Worm (Caenorhabditis elegans) whole organism, midembryonic: ENCODE results near the gene E02C12.9.
A peak's percentile ranks its signal among the peaks of the same experiment; 100 is the strongest.

Source experiments
- T22C8.4 ChIP-seq: fragments of 200-800 bp; sonication (Bioruptor generic); IDR thresholded peaks from 2 replicates; pipeline ENCODE4 v1.3.6; 2022; ENCODE audit warnings: missing genetic modification characterization, missing compliant biosample characterization
- cog-1 ChIP-seq: sonication (generic microtip); optimal IDR thresholded peaks from 2 replicates; lab custom pipeline; 2016; ENCODE audit warnings: missing genetic modification characterization, missing compliant biosample characterization
- flt-1 ChIP-seq: fragments of 200-800 bp; sonication (Bioruptor generic); IDR thresholded peaks from 2 replicates; pipeline ENCODE4 v1.3.6; 2022; ENCODE audit warnings: missing genetic modification characterization, missing compliant biosample characterization
- klf-2 ChIP-seq: fragments of 200-800 bp; sonication (Bioruptor generic); conservative IDR thresholded peaks from 2 replicates; pipeline ENCODE4 v1.3.6; 2022; ENCODE audit warnings: missing genetic modification reagents, missing genetic modification characterization, missing compliant biosample characterization
- med-1 ChIP-seq: sonication (generic microtip); optimal IDR thresholded peaks from 2 replicates; lab custom pipeline; 2017; ENCODE audit warnings: missing genetic modification characterization, mild to moderate bottlenecking, missing compliant biosample characterization, antibody characterized with exemption, missing genetic modification reagents; ENCODE audit not compliant: insufficient read depth
- ref-1 ChIP-seq: fragments of 200-800 bp; sonication (Bioruptor generic); conservative IDR thresholded peaks from 2 replicates; pipeline ENCODE4 v1.3.6; 2022; ENCODE audit warnings: missing genetic modification reagents, missing genetic modification characterization, missing compliant biosample characterization
- tab-1 ChIP-seq: fragments of 200-800 bp; sonication (Bioruptor generic); IDR thresholded peaks from 2 replicates; pipeline ENCODE4 v1.3.6; 2022; ENCODE audit warnings: missing genetic modification characterization, missing compliant biosample characterization
- ztf-23 ChIP-seq: fragments of 200-800 bp; sonication (Bioruptor generic); IDR thresholded peaks from 2 replicates; pipeline ENCODE4 v1.3.6; 2022; ENCODE audit warnings: missing genetic modification reagents, missing genetic modification characterization, missing compliant biosample characterization
- ztf-29 ChIP-seq: fragments of 200-800 bp; sonication (Bioruptor generic); IDR thresholded peaks from 2 replicates; pipeline ENCODE4 v1.3.6; 2022; ENCODE audit warnings: missing genetic modification reagents, missing genetic modification characterization, missing compliant biosample characterization

E02C12.9 gene

DNA sequence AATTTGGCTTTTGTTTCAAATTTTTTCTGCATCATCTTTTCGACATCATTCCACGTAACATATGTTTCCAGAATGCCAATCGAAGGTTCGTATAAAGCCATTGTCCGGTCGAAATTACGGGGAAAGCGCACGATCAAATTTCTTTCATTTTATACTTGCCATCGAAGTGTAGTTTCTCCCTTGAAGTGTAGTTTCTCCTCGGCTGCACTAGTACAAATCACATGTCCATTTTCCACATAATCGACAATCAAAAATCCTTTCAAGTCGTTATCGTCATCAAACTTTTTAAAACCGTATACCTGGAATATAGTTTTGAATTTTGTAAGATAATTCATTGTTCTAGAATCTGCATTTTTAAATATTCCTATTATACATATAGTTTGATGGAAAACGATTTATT is at the start of gene E02C12.9:
TSS of gene E02C12.9 (minus strand) at position 101 of the 400 bp plus-strand sequence.
- TF ChIP-seq ref-1 (GFP tag; lab: Robert Waterston, UW) (no peak), ztf-29 (GFP tag; lab: Robert Waterston, UW) (no peak), flt-1 (GFP tag; lab: Robert Waterston, UW) (no peak), T22C8.4 (GFP tag; lab: Robert Waterston, UW) (no peak), klf-2 (no peak), cog-1 (tag; lab: Kevin White, UChicago) (no peak)

DNA sequence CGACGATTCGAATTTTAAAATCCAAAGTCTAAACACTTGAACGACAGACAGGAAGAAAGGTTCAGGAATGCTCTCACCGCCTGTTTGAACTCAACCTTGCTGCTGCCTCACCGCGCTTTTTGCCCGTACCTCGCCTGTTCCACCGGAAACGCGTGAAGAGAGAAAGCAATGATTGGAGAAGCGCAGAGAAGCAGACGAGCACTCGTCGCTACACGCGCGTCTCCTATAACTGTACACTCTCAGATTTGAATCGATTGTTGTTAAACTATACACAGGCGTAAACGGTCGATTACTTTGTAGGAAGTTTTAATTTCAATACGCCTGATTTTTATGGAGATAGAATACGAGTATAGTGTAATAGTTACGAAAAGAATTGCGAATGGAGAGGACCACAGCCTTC is 49.2 kb upstream of the E02C12.9 start:
- TF ChIP-seq cog-1 (tag; lab: Kevin White, UChicago) (peak; percentile 42), klf-2 (no peak)

DNA sequence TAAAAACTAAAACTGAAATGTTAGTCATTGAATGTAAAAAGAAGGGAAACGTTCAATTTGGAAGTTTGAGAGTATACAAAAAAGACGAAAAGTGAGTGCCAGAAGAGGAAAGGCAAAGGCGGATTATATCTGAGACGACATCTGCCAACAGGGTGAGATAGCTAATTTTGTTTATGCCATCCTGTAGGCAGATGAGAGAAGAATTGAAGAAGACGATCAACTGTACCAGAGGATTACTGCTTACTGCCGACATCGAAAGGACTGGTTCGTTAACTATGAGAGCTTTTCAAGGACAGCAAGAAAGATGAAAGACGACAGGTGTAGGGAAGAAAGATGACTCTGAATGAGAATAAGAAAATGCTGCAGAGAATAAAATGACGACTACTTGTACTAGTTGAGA is 48.3 kb upstream of the E02C12.9 start:
- no peak for TF ChIP-seq ztf-23
- TF ChIP-seq flt-1 (GFP tag; lab: Robert Waterston, UW), result no peak
- TF ChIP-seq klf-2, result no peak
- TF ChIP-seq med-1 (GFP tag; lab: Kevin White, UChicago), result no peak
- no peak for TF ChIP-seq ref-1 (GFP tag; lab: Robert Waterston, UW)
- TF ChIP-seq T22C8.4 (GFP tag; lab: Robert Waterston, UW), result no peak
- TF ChIP-seq cog-1 (tag; lab: Kevin White, UChicago), result no peak
- TF ChIP-seq tab-1 (GFP tag; lab: Robert Waterston, UW), result no peak
- TF ChIP-seq ztf-29 (GFP tag; lab: Robert Waterston, UW), result no peak

DNA sequence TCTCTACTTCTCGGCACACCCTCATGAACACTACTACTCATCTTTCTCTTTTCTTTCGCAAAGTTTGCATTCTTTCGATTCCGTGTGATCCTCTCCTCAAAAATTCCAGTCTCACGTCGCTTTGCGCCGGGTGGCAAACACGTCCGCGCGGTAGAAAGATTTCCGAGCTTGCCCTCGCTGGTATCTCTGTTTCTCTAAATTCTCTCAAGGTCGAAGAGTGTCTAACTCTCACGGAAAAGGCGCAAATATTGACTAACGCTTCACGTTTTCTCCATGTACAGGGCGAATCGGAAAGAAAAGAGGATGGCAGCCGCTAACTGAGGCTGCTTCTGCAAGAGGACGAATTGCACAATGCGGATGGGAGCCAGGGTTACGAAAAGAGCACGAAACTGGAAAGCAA is 47.5 kb upstream of the E02C12.9 start:
- TF ChIP-seq tab-1 (GFP tag; lab: Robert Waterston, UW) (no peak), klf-2 (0 out of 2 replicates have a peak, but pooled peaks have one; percentile 41), ztf-29 (GFP tag; lab: Robert Waterston, UW) (0 out of 2 replicates have a peak, but pooled peaks have one; percentile 51)

DNA sequence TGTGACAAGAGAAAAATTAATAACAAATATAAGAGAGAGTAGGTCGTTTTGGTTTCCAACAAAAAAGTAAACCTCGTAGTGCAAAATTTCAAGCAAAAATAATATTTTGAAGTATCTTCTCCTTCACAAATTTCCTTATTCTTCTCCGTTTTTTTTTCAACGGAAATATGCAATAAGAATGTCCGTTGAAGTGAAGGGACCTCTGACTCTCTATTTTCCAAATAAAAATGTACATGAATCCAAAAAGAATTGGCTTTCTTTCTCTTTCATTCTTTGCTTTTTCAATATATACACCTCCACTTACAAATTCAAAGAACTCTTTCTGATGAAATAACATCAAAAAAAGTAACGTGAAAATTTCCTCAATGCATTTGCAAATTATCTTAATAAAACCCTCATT is 41.3 kb upstream of the E02C12.9 start, which contains the start of gene F36D4.1:
TSS of gene F36D4.1 (plus strand) at position 301 of the 400 bp plus-strand sequence.
- TF ChIP-seq ztf-23, result no peak

DNA sequence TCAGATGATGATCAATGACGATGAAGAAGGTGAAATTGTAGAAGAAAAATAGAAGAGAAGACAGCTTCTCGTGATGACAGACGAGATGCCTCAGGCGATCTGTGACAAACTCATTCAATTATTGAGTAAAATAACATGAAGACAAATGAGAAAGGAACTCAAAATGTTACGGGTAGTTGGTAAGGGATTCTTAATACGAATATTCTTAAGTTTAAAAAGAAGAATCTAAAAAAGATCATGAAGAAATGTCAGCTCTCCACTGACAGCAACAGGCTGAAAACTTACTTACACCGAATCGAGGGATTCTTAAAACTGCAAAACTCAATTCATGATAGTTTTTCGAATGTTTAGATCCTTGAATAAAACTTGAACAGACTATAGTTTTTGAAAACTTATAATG is 39.2 kb upstream of the E02C12.9 start, which contains the start of gene F36D4.4:
TSS of gene F36D4.4 (minus strand) at position 101 of the 400 bp plus-strand sequence.
- TF ChIP-seq T22C8.4 (GFP tag; lab: Robert Waterston, UW) (no peak), med-1 (GFP tag; lab: Kevin White, UChicago) (no peak), klf-2 (no peak), tab-1 (GFP tag; lab: Robert Waterston, UW) (no peak), flt-1 (GFP tag; lab: Robert Waterston, UW) (no peak), ref-1 (GFP tag; lab: Robert Waterston, UW) (no peak), ztf-29 (GFP tag; lab: Robert Waterston, UW) (no peak), cog-1 (tag; lab: Kevin White, UChicago) (no peak), ztf-23 (no peak)

DNA sequence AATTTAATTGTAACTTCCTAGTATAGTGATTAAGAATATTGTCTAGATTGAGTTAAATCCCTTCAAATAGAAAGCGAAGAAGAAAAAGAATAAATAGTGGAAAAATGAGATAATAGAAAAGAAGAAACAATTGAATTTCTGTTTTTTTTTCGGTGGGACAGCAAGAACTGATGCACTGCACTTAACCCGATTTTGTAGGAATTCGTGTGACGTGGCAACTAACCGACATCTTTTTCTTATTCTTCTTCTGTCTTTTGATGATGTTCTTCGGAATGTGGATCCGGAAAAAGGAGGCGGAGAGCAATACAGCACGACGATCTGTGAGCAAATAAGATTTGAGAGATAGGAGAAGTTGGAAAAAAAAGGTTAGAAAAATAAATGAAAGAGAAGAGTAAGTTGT is 33.6 kb upstream of the E02C12.9 start:
- no peak for TF ChIP-seq ztf-29 (GFP tag; lab: Robert Waterston, UW)
- TF ChIP-seq ztf-23, result no peak
- TF ChIP-seq cog-1 (tag; lab: Kevin White, UChicago), result no peak

DNA sequence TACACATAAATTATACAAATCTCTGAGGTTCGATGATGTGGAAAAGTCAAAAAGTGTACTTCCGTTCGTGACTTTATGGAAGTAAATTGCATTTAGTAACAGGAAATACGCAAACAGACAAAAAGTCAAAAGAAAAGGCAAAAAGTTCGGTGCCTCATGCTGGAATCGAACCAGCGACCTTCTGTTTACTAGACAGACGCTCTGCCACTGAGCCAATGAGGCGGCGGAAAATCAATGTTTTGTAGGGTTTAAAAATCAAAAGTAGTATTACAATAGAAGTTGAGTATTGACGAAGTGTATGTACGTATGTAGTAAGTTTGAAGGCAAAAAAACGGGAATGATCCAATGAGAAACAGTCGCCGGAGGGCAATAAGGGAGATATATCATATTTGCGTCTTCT is 31.6 kb upstream of the E02C12.9 start:
- TF ChIP-seq cog-1 (tag; lab: Kevin White, UChicago) (no peak), tab-1 (GFP tag; lab: Robert Waterston, UW) (no peak)

DNA sequence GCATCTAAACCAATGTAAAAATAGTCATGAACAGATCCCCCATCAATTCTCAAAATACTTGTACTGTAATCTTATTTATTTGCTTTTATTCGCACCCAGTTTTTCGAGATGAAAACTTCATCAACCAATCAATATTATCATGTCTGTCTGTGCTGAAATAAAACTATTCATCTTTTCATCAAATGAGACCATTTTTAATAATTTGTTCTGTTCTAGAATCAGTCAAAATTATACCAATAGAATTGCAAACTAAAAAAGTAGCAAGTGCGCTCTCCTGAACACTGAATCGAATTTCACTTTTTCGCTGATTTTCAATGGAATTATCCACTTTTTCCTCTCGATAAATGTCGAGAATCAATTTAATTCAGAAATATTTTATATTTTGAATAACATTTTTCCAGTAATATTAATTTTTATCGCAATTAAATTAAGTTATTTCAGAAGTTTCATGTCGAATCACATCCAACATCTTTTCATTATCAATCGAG is 24.7 kb upstream of the E02C12.9 start, which contains the start of gene trpp-4:
TSS of gene trpp-4 (plus strand) at position 442 of the 488 bp plus-strand sequence.
- TF ChIP-seq med-1 (GFP tag; lab: Kevin White, UChicago) (no peak), ztf-23 (no peak), flt-1 (GFP tag; lab: Robert Waterston, UW) (no peak), klf-2 (no peak), tab-1 (GFP tag; lab: Robert Waterston, UW) (no peak), cog-1 (tag; lab: Kevin White, UChicago) (no peak), ztf-29 (GFP tag; lab: Robert Waterston, UW) (no peak), T22C8.4 (GFP tag; lab: Robert Waterston, UW) (no peak)

DNA sequence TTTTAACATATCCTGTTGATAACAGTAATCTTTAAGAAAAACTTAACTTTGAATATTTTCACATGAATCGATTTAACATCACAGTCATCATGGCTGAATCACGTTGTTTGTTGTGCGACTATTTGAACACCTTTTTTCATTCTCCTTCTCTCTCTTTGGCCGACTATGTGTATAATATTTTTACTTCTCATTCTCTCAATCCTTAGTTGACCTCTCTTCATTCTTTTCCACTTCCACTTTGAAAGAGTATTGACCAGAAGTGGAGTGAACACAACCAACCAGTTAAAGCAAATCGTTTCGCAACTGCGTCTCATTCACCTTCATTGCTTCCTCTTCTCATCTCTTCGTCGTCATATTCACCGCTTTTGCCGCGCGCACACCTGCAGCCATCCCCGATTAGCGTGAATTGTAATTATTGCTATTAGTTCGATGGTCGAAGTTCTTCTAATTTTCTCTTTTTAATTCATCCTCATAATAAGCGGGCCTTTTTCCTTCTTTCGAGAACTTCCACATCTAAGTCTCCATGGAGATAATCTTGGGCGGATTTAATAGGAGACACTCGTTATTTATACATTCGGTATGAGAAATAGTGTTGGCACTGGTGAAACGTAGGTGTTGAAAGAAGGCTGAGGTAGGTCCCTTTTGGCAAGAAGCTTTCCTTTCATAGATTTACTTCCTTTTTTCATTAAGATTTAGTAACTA is 19.8 kb upstream of the E02C12.9 start:
- TF ChIP-seq klf-2, result no peak
- no peak for TF ChIP-seq tab-1 (GFP tag; lab: Robert Waterston, UW)
- no peak for TF ChIP-seq ztf-29 (GFP tag; lab: Robert Waterston, UW)

DNA sequence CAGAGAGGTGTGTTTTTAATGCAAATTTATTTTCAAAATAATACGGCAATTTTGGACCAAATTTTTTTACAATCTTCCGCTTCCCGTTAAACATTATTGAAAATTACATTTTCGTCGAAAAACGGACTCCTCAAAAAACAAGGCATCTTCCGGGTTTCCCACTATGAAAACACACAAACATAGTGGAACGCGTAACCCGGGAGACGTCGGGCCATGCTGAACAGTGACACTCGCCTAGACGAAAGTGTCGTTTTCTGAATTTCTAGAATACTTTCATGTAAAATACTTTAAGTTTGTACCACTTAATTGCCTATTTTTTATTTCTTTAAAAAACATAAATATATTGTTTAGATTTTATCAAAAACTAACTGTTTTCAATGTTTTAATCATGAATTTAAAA is 16.7 kb upstream of the E02C12.9 start:
- TF ChIP-seq ztf-29 (GFP tag; lab: Robert Waterston, UW) (no peak), cog-1 (tag; lab: Kevin White, UChicago) (no peak), tab-1 (GFP tag; lab: Robert Waterston, UW) (no peak), flt-1 (GFP tag; lab: Robert Waterston, UW) (no peak), klf-2 (no peak), ref-1 (GFP tag; lab: Robert Waterston, UW) (no peak), ztf-23 (no peak), T22C8.4 (GFP tag; lab: Robert Waterston, UW) (no peak), med-1 (GFP tag; lab: Kevin White, UChicago) (no peak)
